Fruit fly (Drosophila melanogaster) Kc167 (cell line): ENCODE data around the gene Glos.

Experiments used
- Myc ChIP-seq: fragments of >200 bp; optimal IDR thresholded peaks from 2 replicates; lab custom pipeline; 2017; ENCODE audit warnings: missing external identifiers
- h ChIP-seq: fragments of >200 bp; optimal IDR thresholded peaks from 3 replicates; lab custom pipeline; 2018; ENCODE audit warnings: missing external identifiers
- psq ChIP-seq: fragments of >200 bp; optimal IDR thresholded peaks from 2 replicates; lab custom pipeline; 2017; ENCODE audit warnings: missing external identifiers

DNA sequence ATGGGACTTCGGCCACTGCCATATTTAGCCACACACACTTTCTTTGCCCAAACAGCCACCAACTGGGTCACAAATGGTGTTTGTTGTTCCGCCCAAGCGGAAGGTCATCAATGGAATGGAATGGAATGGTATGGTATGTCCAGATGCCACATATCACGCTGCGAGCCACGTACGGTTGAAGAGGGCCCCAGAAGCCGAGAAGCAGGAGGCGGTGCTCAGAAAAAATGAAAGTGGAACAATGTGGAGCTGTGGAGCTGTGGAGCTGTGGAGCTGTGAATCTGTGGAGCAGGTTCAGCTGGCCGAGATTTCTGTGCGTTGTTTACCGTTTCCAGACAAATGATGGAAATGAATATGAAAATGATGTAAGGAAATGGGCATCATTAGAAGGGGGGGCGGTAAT lies 49.6 kb upstream of the Glos start:
- TF ChIP-seq Myc (lab: Kevin White, UChicago): no peak
- TF ChIP-seq h: no peak
- TF ChIP-seq psq (lab: Kevin White, UChicago): no peak
